Worm (Caenorhabditis elegans): ENCODE results near the gene F02C12.2.
"Not testable (repeated sequence)": the region's sequence is repeated elsewhere in the genome, so short reads cannot be mapped to it uniquely, and the experiment has no call there.

Gene F02C12.2

ce11 chrX:13435790-13436472 is 36.8 kb upstream of the F02C12.2 start, which contains the start of gene jmjd-3.3:
Gene jmjd-3.3 (plus strand): TSS chrX:13436422.
- TF ChIP-seq bed-2 (GFP tag; IDR thresholded peaks at IDR 0.05) (no peak), ztf-6 (GFP tag; IDR thresholded peaks at IDR 0.05) (no peak), Y53F4B.3 (GFP tag; IDR thresholded peaks at IDR 0.05) (no peak), F52B5.7 (tag; optimal IDR thresholded peaks at IDR 0.05) (no peak), tbp1 (GFP tag; optimal IDR thresholded peaks at IDR 0.05) (peak; percentile 81), snpc-3.4 (tag; optimal IDR thresholded peaks at IDR 0.05) (peak; percentile 35), lin-26 (GFP tag; IDR thresholded peaks at IDR 0.05) (peak; percentile 44; the same call in 1 of the 2 replicates), madf-8 (GFP tag; conservative IDR thresholded peaks at IDR 0.05) (no peak), rpc-1 (optimal IDR thresholded peaks at IDR 0.05) (peak; percentile 59), rpc-1 (tag; optimal IDR thresholded peaks at IDR 0.05) (peak; percentile 82), sptf-2 (GFP tag; optimal IDR thresholded peaks at IDR 0.05) (no peak), snpc-1.3 (tag; optimal IDR thresholded peaks at IDR 0.05; ENCODE audit: insufficient read depth) (peak; percentile 22), D2030.7 (GFP tag; IDR thresholded peaks at IDR 0.05) (peak; percentile 58; the same call in 1 of the 2 replicates), die-1 (tag; optimal IDR thresholded peaks at IDR 0.05) (peak; percentile 20), snpc-4 (GFP tag; optimal IDR thresholded peaks at IDR 0.05) (no peak), snpc-4 (tag; optimal IDR thresholded peaks at IDR 0.05) (peak in 1 of 4 experiments; percentile 47), B0261.1 (tag; optimal IDR thresholded peaks at IDR 0.05) (peak; percentile 61), ama-1 (optimal IDR thresholded peaks at IDR 0.05) (no peak), ama-1 (GFP tag; optimal IDR thresholded peaks at IDR 0.05) (peak in 1 of 2 experiments; percentile 26), him-1 (tag; optimal IDR thresholded peaks at IDR 0.05) (peak; percentile 2), B0336.3 (GFP tag; IDR thresholded peaks at IDR 0.05) (no peak), cebp-2 (GFP tag; IDR thresholded peaks at IDR 0.05) (no peak), attf-5 (GFP tag; optimal IDR thresholded peaks at IDR 0.05) (no peak)

- TF ChIP-seq hmg-1.2 (GFP tag; IDR thresholded peaks at IDR 0.05), result no peak
- TF ChIP-seq mes-4 (tag; optimal IDR thresholded peaks at IDR 0.05), result no peak
- no peak for TF ChIP-seq F52B5.7 (tag; optimal IDR thresholded peaks at IDR 0.05)
- TF ChIP-seq tbp1 (GFP tag; optimal IDR thresholded peaks at IDR 0.05), result no peak
- no peak for TF ChIP-seq ceh-79 (tag; optimal IDR thresholded peaks at IDR 0.05)
- no peak for TF ChIP-seq ccch-3 (GFP tag; optimal IDR thresholded peaks at IDR 0.05)
- TF ChIP-seq ztf-28 (GFP tag; IDR thresholded peaks at IDR 0.05), result no peak
- no peak for TF ChIP-seq chd-7 (tag; optimal IDR thresholded peaks at IDR 0.05)
- TF ChIP-seq ama-1 (optimal IDR thresholded peaks at IDR 0.05), result no peak
- TF ChIP-seq ama-1 (GFP tag; optimal IDR thresholded peaks at IDR 0.05), result no peak
- TF ChIP-seq gei-17 (GFP tag; optimal IDR thresholded peaks at IDR 0.05), result no peak
- TF ChIP-seq egl-18 (GFP tag; IDR thresholded peaks at IDR 0.05), result no peak
- TF ChIP-seq hmg-20 (GFP tag; IDR thresholded peaks at IDR 0.05), result no peak
Measured at ce11 chrX:13435116-13435515, 36.0 kb upstream of the F02C12.2 start.

- TF ChIP-seq ama-1 (optimal IDR thresholded peaks at IDR 0.05); ama-1 (GFP tag; optimal IDR thresholded peaks at IDR 0.05); rcor-1 (GFP tag; IDR thresholded peaks at IDR 0.05); let-526 (GFP tag; IDR thresholded peaks at IDR 0.05): not testable (repeated sequence)
Measured at ce11 chrX:13431388-13431787, 32.3 kb upstream of the F02C12.2 start, which contains the start of gene C29F7.10. Gene C29F7.10 (minus strand): TSS chrX:13431488.

ce11 chrX:13428755-13429154 is 29.6 kb upstream of the F02C12.2 start, which contains the start of gene fkh-4:
Gene fkh-4 (minus strand): TSS chrX:13428855.
- not testable (repeated sequence) for TF ChIP-seq snpc-4 (GFP tag; optimal IDR thresholded peaks at IDR 0.05); snpc-4 (tag; optimal IDR thresholded peaks at IDR 0.05); madf-6 (GFP tag; IDR thresholded peaks at IDR 0.05); madf-10 (tag; optimal IDR thresholded peaks at IDR 0.05)
